Worm (Caenorhabditis elegans) whole organism, mixed stage, embryonic: ENCODE data around the gene faah-4.

Source experiments
- M03D4.4 ChIP-seq: sonication (generic microtip); optimal IDR thresholded peaks from 2 replicates; lab custom pipeline; 2017; ENCODE audit warnings: mild to moderate bottlenecking, missing genetic modification characterization, missing compliant biosample characterization
- ceh-39 ChIP-seq: fragments of 150-350 bp; optimal IDR thresholded peaks from 2 replicates; lab custom pipeline; 2014; ENCODE audit warnings: missing biosample characterization, missing genetic modification characterization
- ceh-43 ChIP-seq: fragments of 200-800 bp; sonication (Bioruptor generic); optimal IDR thresholded peaks from 2 replicates; lab custom pipeline; 2018; ENCODE audit warnings: mild to moderate bottlenecking, missing genetic modification characterization, moderate library complexity, missing compliant biosample characterization
- ces-1 ChIP-seq: fragments of 150-350 bp; optimal IDR thresholded peaks from 2 replicates; lab custom pipeline; 2014; ENCODE audit warnings: missing biosample characterization, missing genetic modification reagents, missing genetic modification characterization
- cnd-1 ChIP-seq: fragments of 200-800 bp; sonication (Bioruptor generic); optimal IDR thresholded peaks from 2 replicates; lab custom pipeline; 2018; ENCODE audit warnings: mild to moderate bottlenecking, missing genetic modification characterization, missing compliant biosample characterization
- drap-1 ChIP-seq: fragments of 200-800 bp; sonication (Bioruptor generic); optimal IDR thresholded peaks from 3 replicates; lab custom pipeline; 2018; ENCODE audit warnings: mild to moderate bottlenecking, missing genetic modification characterization, missing compliant biosample characterization
- elt-1 ChIP-seq: sonication (generic microtip); optimal IDR thresholded peaks from 2 replicates; lab custom pipeline; 2017; ENCODE audit warnings: missing genetic modification characterization, mild to moderate bottlenecking, missing compliant biosample characterization, antibody characterized with exemption, moderate library complexity, borderline replicate concordance; ENCODE audit not compliant: insufficient read depth
- elt-3 ChIP-seq: fragments of 150-350 bp; optimal IDR thresholded peaks from 2 replicates; lab custom pipeline; 2014; ENCODE audit warnings: missing biosample characterization, missing genetic modification characterization
- flh-1 ChIP-seq: fragments of 200-800 bp; sonication (Bioruptor generic); optimal IDR thresholded peaks from 2 replicates; lab custom pipeline; 2018; ENCODE audit warnings: mild to moderate bottlenecking, missing genetic modification characterization, moderate library complexity, missing compliant biosample characterization
- ham-2 ChIP-seq: fragments of 200-800 bp; sonication (Bioruptor generic); optimal IDR thresholded peaks from 2 replicates; lab custom pipeline; 2018; ENCODE audit warnings: mild to moderate bottlenecking, missing genetic modification characterization, missing compliant biosample characterization
- hlh-1 ChIP-seq: fragments of 150-350 bp; optimal IDR thresholded peaks from 2 replicates; lab custom pipeline; 2014; ENCODE audit warnings: missing biosample characterization, missing genetic modification reagents, missing genetic modification characterization
- lin-13 ChIP-seq: fragments of 150-350 bp; optimal IDR thresholded peaks from 2 replicates; lab custom pipeline; 2014; ENCODE audit warnings: missing biosample characterization, missing genetic modification characterization
- lin-32 ChIP-seq: fragments of 200-800 bp; sonication (Bioruptor generic); optimal IDR thresholded peaks from 2 replicates; lab custom pipeline; 2018; ENCODE audit warnings: mild to moderate bottlenecking, missing genetic modification characterization, missing compliant biosample characterization
- lsy-2 ChIP-seq: fragments of 150-350 bp; optimal IDR thresholded peaks from 2 replicates; lab custom pipeline; 2014; ENCODE audit warnings: missing biosample characterization, missing genetic modification characterization
- mab-5 ChIP-seq: fragments of 150-350 bp; optimal IDR thresholded peaks from 2 replicates; lab custom pipeline; 2014; ENCODE audit warnings: missing biosample characterization, missing genetic modification characterization
- mep-1 ChIP-seq: fragments of 150-350 bp; optimal IDR thresholded peaks from 2 replicates; lab custom pipeline; 2017; ENCODE audit warnings: missing biosample characterization, missing genetic modification reagents, missing genetic modification characterization, inconsistent platforms
- mls-2 ChIP-seq: sonication (generic microtip); optimal IDR thresholded peaks from 2 replicates; lab custom pipeline; 2016; ENCODE audit warnings: mild to moderate bottlenecking, missing genetic modification characterization, moderate library complexity, missing compliant biosample characterization
- nhr-12 ChIP-seq: fragments of 150-350 bp; optimal IDR thresholded peaks from 2 replicates; lab custom pipeline; 2014; ENCODE audit warnings: missing biosample characterization, missing genetic modification characterization
- nhr-2 ChIP-seq: fragments of 150-350 bp; optimal IDR thresholded peaks from 2 replicates; lab custom pipeline; 2014; ENCODE audit warnings: missing biosample characterization, missing genetic modification characterization
- nhr-237 ChIP-seq: fragments of 150-350 bp; optimal IDR thresholded peaks from 2 replicates; lab custom pipeline; 2014; ENCODE audit warnings: missing biosample characterization, missing genetic modification characterization
- nhr-28 ChIP-seq: fragments of 150-350 bp; optimal IDR thresholded peaks from 2 replicates; lab custom pipeline; 2014; ENCODE audit warnings: missing biosample characterization, missing genetic modification characterization
- nhr-76 ChIP-seq: sonication (generic microtip); optimal IDR thresholded peaks from 2 replicates; lab custom pipeline; 2017; ENCODE audit warnings: missing biosample characterization, missing genetic modification characterization
- pha-4 ChIP-seq: fragments of 150-350 bp; optimal IDR thresholded peaks from 2 replicates; lab custom pipeline; 2018; ENCODE audit warnings: missing biosample characterization, missing genetic modification reagents, missing genetic modification characterization
- sem-2 ChIP-seq: fragments of 200-800 bp; sonication (Bioruptor generic); optimal IDR thresholded peaks from 2 replicates; lab custom pipeline; 2018; ENCODE audit warnings: mild to moderate bottlenecking, missing genetic modification characterization, missing compliant biosample characterization
- snpc-4 ChIP-seq: fragments of 150-350 bp; optimal IDR thresholded peaks from 2 replicates; lab custom pipeline; 2014; ENCODE audit warnings: missing biosample characterization, missing genetic modification characterization
- sptf-1 ChIP-seq: sonication (generic microtip); optimal IDR thresholded peaks from 2 replicates; lab custom pipeline; 2017; ENCODE audit warnings: mild to moderate bottlenecking, missing genetic modification characterization, moderate library complexity, missing compliant biosample characterization
- tbx-8 ChIP-seq: fragments of 200-800 bp; sonication (Bioruptor generic); optimal IDR thresholded peaks from 2 replicates; lab custom pipeline; 2018; ENCODE audit warnings: mild to moderate bottlenecking, missing genetic modification characterization, moderate library complexity, missing compliant biosample characterization
- unc-120 ChIP-seq: sonication (generic microtip); optimal IDR thresholded peaks from 2 replicates; lab custom pipeline; 2017; ENCODE audit warnings: missing genetic modification characterization, missing compliant biosample characterization; ENCODE audit not compliant: poor library complexity, severe bottlenecking
- unc-39 ChIP-seq: fragments of 150-350 bp; optimal IDR thresholded peaks from 2 replicates; lab custom pipeline; 2014; ENCODE audit warnings: missing biosample characterization, missing genetic modification characterization
- unc-62 ChIP-seq: fragments of 150-350 bp; optimal IDR thresholded peaks from 2 replicates; lab custom pipeline; 2014; ENCODE audit warnings: missing biosample characterization, missing genetic modification reagents, missing genetic modification characterization
- zip-8 ChIP-seq: fragments of 150-350 bp; optimal IDR thresholded peaks from 2 replicates; lab custom pipeline; 2014; ENCODE audit warnings: missing biosample characterization, missing genetic modification characterization
- ztf-11 ChIP-seq: fragments of 150-350 bp; optimal IDR thresholded peaks from 2 replicates; lab custom pipeline; 2014; ENCODE audit warnings: missing biosample characterization, missing genetic modification characterization

faah-4 gene

ce11 chrIII:11878751-11879150 is 30.9 kb downstream of the faah-4 start, which contains the start of gene Y56A3A.6:
Y56A3A.6 (minus strand) TSS chrIII:11878803.
- TF ChIP-seq unc-39 (tag; lab: Kevin White, UChicago) = no peak
- no peak for TF ChIP-seq ham-2 (GFP tag; lab: Kevin White, UChicago)
- TF ChIP-seq mls-2 (tag; lab: Kevin White, UChicago) = no peak
- no peak for TF ChIP-seq lin-32 (GFP tag; lab: Kevin White, UChicago)
- no peak for TF ChIP-seq ces-1 (GFP tag; lab: Kevin White, UChicago)
- TF ChIP-seq hlh-1 = no peak
- no peak for TF ChIP-seq drap-1 (GFP tag; lab: Kevin White, UChicago)
- no peak for TF ChIP-seq unc-62 (GFP tag; lab: Kevin White, UChicago)
- no peak for TF ChIP-seq nhr-2 (tag; lab: Kevin White, UChicago)
- TF ChIP-seq elt-3 (tag; lab: Kevin White, UChicago) = no peak
- no peak for TF ChIP-seq tbx-8 (GFP tag; lab: Kevin White, UChicago)
- TF ChIP-seq snpc-4 (tag; lab: Kevin White, UChicago) = no peak
- no peak for TF ChIP-seq pha-4 (tag; lab: Kevin White, UChicago)
- TF ChIP-seq ceh-39 (tag; lab: Kevin White, UChicago) = no peak
- TF ChIP-seq unc-120 (tag; lab: Kevin White, UChicago) = no peak
- TF ChIP-seq nhr-28 (tag; lab: Kevin White, UChicago) = no peak
- TF ChIP-seq zip-8 (tag; lab: Kevin White, UChicago) = no peak
- no peak for TF ChIP-seq flh-1 (GFP tag; lab: Kevin White, UChicago)
- TF ChIP-seq ceh-43 (GFP tag; lab: Kevin White, UChicago) = no peak

- TF ChIP-seq sptf-1 (tag; lab: Kevin White, UChicago) (peak; percentile 42), lsy-2 (tag; lab: Kevin White, UChicago) (no peak)
Measured at ce11 chrIII:11876130-11876529, 33.5 kb downstream of the faah-4 start.

ce11 chrIII:11874242-11874641 is 35.4 kb downstream of the faah-4 start:
- TF ChIP-seq nhr-28 (tag; lab: Kevin White, UChicago) (no peak), ces-1 (GFP tag; lab: Kevin White, UChicago) (no peak), nhr-2 (tag; lab: Kevin White, UChicago) (no peak), nhr-12 (tag; lab: Kevin White, UChicago) (no peak), unc-62 (GFP tag; lab: Kevin White, UChicago) (no peak), ham-2 (GFP tag; lab: Kevin White, UChicago) (no peak), ceh-39 (tag; lab: Kevin White, UChicago) (no peak), zip-8 (tag; lab: Kevin White, UChicago) (no peak), drap-1 (GFP tag; lab: Kevin White, UChicago) (no peak), lsy-2 (tag; lab: Kevin White, UChicago) (no peak), lin-13 (tag; lab: Kevin White, UChicago) (no peak), nhr-76 (tag; lab: Kevin White, UChicago) (no peak), sptf-1 (tag; lab: Kevin White, UChicago) (no peak), cnd-1 (no peak), elt-1 (tag; lab: Kevin White, UChicago) (no peak), flh-1 (GFP tag; lab: Kevin White, UChicago) (no peak), hlh-1 (no peak), ceh-43 (GFP tag; lab: Kevin White, UChicago) (no peak)

- no peak for TF ChIP-seq sem-2
- no peak for TF ChIP-seq drap-1 (GFP tag; lab: Kevin White, UChicago)
- no peak for TF ChIP-seq lsy-2 (tag; lab: Kevin White, UChicago)
- TF ChIP-seq elt-1 (tag; lab: Kevin White, UChicago) = no peak
- no peak for TF ChIP-seq mls-2 (tag; lab: Kevin White, UChicago)
- TF ChIP-seq M03D4.4 (tag; lab: Kevin White, UChicago) = no peak
- TF ChIP-seq ces-1 (GFP tag; lab: Kevin White, UChicago) = no peak
- TF ChIP-seq ceh-39 (tag; lab: Kevin White, UChicago) = no peak
- TF ChIP-seq hlh-1 = no peak
- TF ChIP-seq ztf-11 = no peak
- TF ChIP-seq pha-4 (tag; lab: Kevin White, UChicago) = no peak
- no peak for TF ChIP-seq unc-39 (tag; lab: Kevin White, UChicago)
- no peak for TF ChIP-seq lin-32 (GFP tag; lab: Kevin White, UChicago)
- no peak for TF ChIP-seq nhr-237
Measured at ce11 chrIII:11871617-11872016, 38.1 kb downstream of the faah-4 start.

- TF ChIP-seq mab-5 (no peak), elt-1 (tag; lab: Kevin White, UChicago) (no peak), unc-120 (tag; lab: Kevin White, UChicago) (peak; percentile 88), nhr-28 (tag; lab: Kevin White, UChicago) (no peak), ham-2 (GFP tag; lab: Kevin White, UChicago) (no peak), cnd-1 (peak; percentile 42), drap-1 (GFP tag; lab: Kevin White, UChicago) (peak; percentile 32), nhr-237 (peak; percentile 75), ces-1 (GFP tag; lab: Kevin White, UChicago) (peak; percentile 93), mls-2 (tag; lab: Kevin White, UChicago) (peak; percentile 33), mep-1 (tag; lab: Kevin White, UChicago) (peak; percentile 28), lin-13 (tag; lab: Kevin White, UChicago) (peak; percentile 65), M03D4.4 (tag; lab: Kevin White, UChicago) (no peak), lsy-2 (tag; lab: Kevin White, UChicago) (peak; percentile 72), pha-4 (tag; lab: Kevin White, UChicago) (peak; percentile 82), unc-62 (GFP tag; lab: Kevin White, UChicago) (peak; percentile 34), nhr-12 (tag; lab: Kevin White, UChicago) (no peak), nhr-2 (tag; lab: Kevin White, UChicago) (peak; percentile 3), sptf-1 (tag; lab: Kevin White, UChicago) (peak; percentile 68)
Measured at ce11 chrIII:11870009-11870408, 39.7 kb downstream of the faah-4 start.
